Fruit fly (Drosophila melanogaster) whole organism, embryonic: ENCODE data around the gene Ykt6.

Experiments
- Abd-B ChIP-seq: fragments of 200-800 bp; sonication (Bioruptor generic); optimal IDR thresholded peaks from 2 replicates; lab custom pipeline; 2018; ENCODE audit warnings: missing biosample characterization, mild to moderate bottlenecking, missing genetic modification characterization, moderate library complexity
- CG10543 ChIP-seq: fragments of 200-800 bp; sonication (Bioruptor generic); optimal IDR thresholded peaks from 3 replicates; lab custom pipeline; 2017; ENCODE audit warnings: missing biosample characterization, mild to moderate bottlenecking, missing genetic modification characterization, moderate library complexity
- CG10979 ChIP-seq: fragments of 200-800 bp; sonication (Bioruptor generic); optimal IDR thresholded peaks from 2 replicates; lab custom pipeline; 2018; ENCODE audit warnings: missing biosample characterization, mild to moderate bottlenecking, missing genetic modification characterization, moderate library complexity
- CG11695 ChIP-seq: fragments of 200-800 bp; sonication (Bioruptor generic); IDR thresholded peaks from 3 replicates; pipeline ENCODE4 v1.3.6; 2022; ENCODE audit warnings: missing biosample characterization, missing genetic modification characterization
- CG12155 ChIP-seq: fragments of 200-800 bp; sonication (Bioruptor generic); optimal IDR thresholded peaks from 3 replicates; lab custom pipeline; 2016; ENCODE audit warnings: missing biosample characterization, missing genetic modification characterization
- CG13296 ChIP-seq: fragments of 200-800 bp; sonication (Bioruptor generic); optimal IDR thresholded peaks from 3 replicates; lab custom pipeline; 2018; ENCODE audit warnings: missing biosample characterization, mild to moderate bottlenecking, missing genetic modification characterization
- CG14014 ChIP-seq: fragments of 200-800 bp; sonication (Bioruptor generic); IDR thresholded peaks from 2 replicates; pipeline ENCODE4 v1.3.6; 2022; ENCODE audit warnings: missing biosample characterization, missing genetic modification characterization
- CG1603 ChIP-seq: fragments of 200-800 bp; sonication (Bioruptor generic); optimal IDR thresholded peaks from 2 replicates; lab custom pipeline; 2019; ENCODE audit warnings: missing biosample characterization, mild to moderate bottlenecking, missing genetic modification characterization, moderate library complexity
- CG17359 ChIP-seq: fragments of 200-800 bp; sonication (Bioruptor generic); optimal IDR thresholded peaks from 3 replicates; lab custom pipeline; 2018; ENCODE audit warnings: missing biosample characterization, mild to moderate bottlenecking, missing genetic modification characterization, moderate library complexity
- CG17361 ChIP-seq: fragments of 200-800 bp; sonication (Bioruptor generic); IDR thresholded peaks from 3 replicates; pipeline ENCODE4 v1.3.6; 2022; ENCODE audit warnings: missing biosample characterization, missing genetic modification characterization
- CG18619 ChIP-seq: fragments of 200-800 bp; sonication (Bioruptor generic); optimal IDR thresholded peaks from 3 replicates; lab custom pipeline; 2017; ENCODE audit warnings: missing biosample characterization, mild to moderate bottlenecking, missing genetic modification characterization
- CG33557 ChIP-seq: fragments of 200-800 bp; sonication (Bioruptor generic); optimal IDR thresholded peaks from 2 replicates; lab custom pipeline; 2019; ENCODE audit warnings: missing biosample characterization, mild to moderate bottlenecking, missing genetic modification characterization, moderate library complexity
- CG3847 ChIP-seq: fragments of 200-800 bp; sonication (Bioruptor generic); IDR thresholded peaks from 2 replicates; pipeline ENCODE4 v1.3.6; 2022; ENCODE audit warnings: missing biosample characterization, missing genetic modification characterization
- CG5953 ChIP-seq: fragments of 200-800 bp; sonication (Bioruptor generic); IDR thresholded peaks from 2 replicates; pipeline ENCODE4 v1.3.6; 2022; ENCODE audit warnings: missing biosample characterization, missing genetic modification characterization
- CG8290 ChIP-seq, 3 experiments: fragments of 200-800 bp; sonication (Bioruptor generic); optimal IDR thresholded peaks; 2 replicates each; lab custom pipeline; 2016 to 2019; ENCODE audit warnings: missing biosample characterization in 3 of 3, missing genetic modification characterization in 3 of 3, mild to moderate bottlenecking in 2 of 3, moderate library complexity in 1 of 3
- CG9727 ChIP-seq: fragments of 200-800 bp; sonication (Bioruptor generic); optimal IDR thresholded peaks from 3 replicates; lab custom pipeline; 2017; ENCODE audit warnings: missing biosample characterization, mild to moderate bottlenecking, missing genetic modification characterization
- CG9797 ChIP-seq: fragments of 200-800 bp; sonication (Bioruptor generic); optimal IDR thresholded peaks from 3 replicates; lab custom pipeline; 2018; ENCODE audit warnings: missing biosample characterization, mild to moderate bottlenecking, missing genetic modification characterization
- CG9876 ChIP-seq: fragments of 200-800 bp; sonication (Bioruptor generic); optimal IDR thresholded peaks from 2 replicates; lab custom pipeline; 2016; ENCODE audit warnings: missing biosample characterization, missing genetic modification characterization
- Chrac-16 ChIP-seq: fragments of 200-800 bp; sonication (Bioruptor generic); optimal IDR thresholded peaks from 3 replicates; lab custom pipeline; 2016; ENCODE audit warnings: missing biosample characterization, missing genetic modification characterization
- Dbx ChIP-seq: fragments of 200-800 bp; sonication (Bioruptor generic); IDR thresholded peaks from 3 replicates; pipeline ENCODE4 v1.3.6; 2022; ENCODE audit warnings: missing biosample characterization, missing genetic modification characterization
- Doc3 ChIP-seq: fragments of 200-800 bp; sonication (Bioruptor generic); IDR thresholded peaks from 3 replicates; pipeline ENCODE4 v1.3.6; 2022; ENCODE audit warnings: missing biosample characterization, missing genetic modification characterization; ENCODE audit not compliant: partially characterized antibody
- Ets97D ChIP-seq: fragments of 200-800 bp; sonication (Bioruptor generic); optimal IDR thresholded peaks from 3 replicates; lab custom pipeline; 2016; ENCODE audit warnings: missing biosample characterization, missing genetic modification characterization
- HLH54F ChIP-seq: fragments of 200-800 bp; sonication (Bioruptor generic); optimal IDR thresholded peaks from 3 replicates; lab custom pipeline; 2016; ENCODE audit warnings: missing biosample characterization, missing genetic modification characterization
- HmgZ ChIP-seq: fragments of 200-800 bp; sonication (Bioruptor generic); optimal IDR thresholded peaks from 2 replicates; lab custom pipeline; 2018; ENCODE audit warnings: missing biosample characterization, mild to moderate bottlenecking, missing genetic modification characterization
- Hr39 ChIP-seq: fragments of >200 bp; optimal IDR thresholded peaks from 2 replicates; lab custom pipeline; 2017
- Oaz ChIP-seq: fragments of 200-800 bp; sonication (Bioruptor generic); IDR thresholded peaks from 2 replicates; pipeline ENCODE4 v1.3.6; 2022; ENCODE audit warnings: missing biosample characterization, missing genetic modification characterization
- Oli ChIP-seq: fragments of 200-800 bp; sonication (Bioruptor generic); optimal IDR thresholded peaks from 2 replicates; lab custom pipeline; 2018; ENCODE audit warnings: missing biosample characterization, mild to moderate bottlenecking, missing genetic modification characterization, moderate library complexity
- Rfx ChIP-seq: fragments of 200-800 bp; sonication (Bioruptor generic); IDR thresholded peaks from 2 replicates; pipeline ENCODE4 v1.3.6; 2022; ENCODE audit warnings: missing biosample characterization, missing genetic modification characterization
- Ssrp ChIP-seq: fragments of 200-800 bp; sonication (Bioruptor generic); optimal IDR thresholded peaks from 2 replicates; lab custom pipeline; 2018; ENCODE audit warnings: missing biosample characterization, mild to moderate bottlenecking, missing genetic modification characterization, moderate library complexity
- Stat92E ChIP-seq, 3 experiments: fragments of >200 bp in 2 of 3; fragments of 200-800 bp in 1 of 3; sonication (Bioruptor generic) in 1 of 3; optimal IDR thresholded peaks; 2 replicates each; lab custom pipeline; 2017 to 2019; ENCODE audit warnings: missing biosample characterization in 3 of 3, missing genetic modification characterization in 3 of 3, mild to moderate bottlenecking in 1 of 3, moderate library complexity in 1 of 3
- ato ChIP-seq: fragments of 200-800 bp; sonication (Bioruptor generic); IDR thresholded peaks from 2 replicates; pipeline ENCODE4 v1.3.6; 2022; ENCODE audit warnings: missing biosample characterization, missing genetic modification characterization; ENCODE audit not compliant: partially characterized antibody
- bowl ChIP-seq: fragments of 200-800 bp; sonication (Bioruptor generic); IDR thresholded peaks from 2 replicates; pipeline ENCODE4 v1.3.6; 2022; ENCODE audit warnings: missing biosample characterization, missing genetic modification characterization
- dimm ChIP-seq: fragments of 200-800 bp; sonication (Bioruptor generic); IDR thresholded peaks from 2 replicates; pipeline ENCODE4 v1.3.6; 2022; ENCODE audit warnings: missing biosample characterization, missing genetic modification characterization
- fd96Cb ChIP-seq: fragments of 200-800 bp; sonication (Bioruptor generic); optimal IDR thresholded peaks from 2 replicates; lab custom pipeline; 2018; ENCODE audit warnings: missing biosample characterization, mild to moderate bottlenecking, missing genetic modification characterization, moderate library complexity
- gsb-n ChIP-seq: fragments of 200-800 bp; sonication (Bioruptor generic); optimal IDR thresholded peaks from 3 replicates; lab custom pipeline; 2018; ENCODE audit warnings: missing biosample characterization, mild to moderate bottlenecking, missing genetic modification characterization
- insv ChIP-seq, 2 experiments: fragments of 200-800 bp; sonication (Bioruptor generic); optimal IDR thresholded peaks; 3 replicates each; lab custom pipeline; 2016 to 2018; ENCODE audit warnings: missing biosample characterization in 2 of 2, missing genetic modification characterization in 2 of 2
- inv ChIP-seq: fragments of 200-800 bp; sonication (Bioruptor generic); IDR thresholded peaks from 2 replicates; pipeline ENCODE4 v1.3.6; 2022; ENCODE audit warnings: missing biosample characterization, missing genetic modification characterization; ENCODE audit not compliant: partially characterized antibody
- jing ChIP-seq: fragments of 200-800 bp; sonication (Bioruptor generic); optimal IDR thresholded peaks from 2 replicates; lab custom pipeline; 2018; ENCODE audit warnings: missing biosample characterization, mild to moderate bottlenecking, missing genetic modification characterization
- lilli ChIP-seq: fragments of 200-800 bp; sonication (Bioruptor generic); optimal IDR thresholded peaks from 3 replicates; lab custom pipeline; 2016; ENCODE audit warnings: missing biosample characterization, missing genetic modification characterization
- lola ChIP-seq, 3 experiments: fragments of >200 bp in 2 of 3; fragments of 200-800 bp in 1 of 3; sonication (Bioruptor generic) in 1 of 3; optimal IDR thresholded peaks; 2 replicates each; lab custom pipeline; 2017 to 2019; ENCODE audit warnings: missing biosample characterization in 3 of 3, missing genetic modification characterization in 3 of 3, mild to moderate bottlenecking in 1 of 3, moderate library complexity in 1 of 3
- onecut ChIP-seq: fragments of 200-800 bp; sonication (Bioruptor generic); IDR thresholded peaks from 2 replicates; pipeline ENCODE4 v1.3.6; 2022; ENCODE audit warnings: missing biosample characterization, missing genetic modification characterization
- pan ChIP-seq, 4 experiments: fragments of >200 bp in 3 of 4; fragments of 200-800 bp in 1 of 4; sonication (Bioruptor generic) in 1 of 4; optimal IDR thresholded peaks in 3 of 4; IDR thresholded peaks in 1 of 4; 2 replicates each; pipeline versions ENCODE4 v1.3.6 to Lab custom; 2017 to 2022; ENCODE audit warnings: missing biosample characterization in 2 of 4, missing genetic modification characterization in 2 of 4, mixed read lengths in 1 of 4
- pnt ChIP-seq: fragments of 200-800 bp; sonication (Bioruptor generic); optimal IDR thresholded peaks from 3 replicates; lab custom pipeline; 2016; ENCODE audit warnings: missing biosample characterization, missing genetic modification characterization
- pum ChIP-seq: fragments of 200-800 bp; sonication (Bioruptor generic); optimal IDR thresholded peaks from 2 replicates; lab custom pipeline; 2016; ENCODE audit warnings: missing biosample characterization, missing genetic modification characterization
- run ChIP-seq: fragments of 200-800 bp; sonication (Bioruptor generic); optimal IDR thresholded peaks from 3 replicates; lab custom pipeline; 2018; ENCODE audit warnings: missing biosample characterization, mild to moderate bottlenecking, missing genetic modification characterization
- sens ChIP-seq: fragments of 200-800 bp; sonication (Bioruptor generic); peaks from one replicate; lab custom pipeline; 2016; ENCODE audit warnings: missing biosample characterization, missing genetic modification characterization
- slbo ChIP-seq: fragments of 200-800 bp; sonication (Bioruptor generic); IDR thresholded peaks from 2 replicates; pipeline ENCODE4 v1.3.6; 2022; ENCODE audit warnings: missing biosample characterization, missing genetic modification characterization
- twi ChIP-seq: fragments of 200-800 bp; optimal IDR thresholded peaks from 2 replicates; lab custom pipeline; 2019; ENCODE audit warnings: missing biosample characterization, mild to moderate bottlenecking, missing genetic modification characterization, moderate library complexity
- wek ChIP-seq: fragments of 200-800 bp; sonication (Bioruptor generic); optimal IDR thresholded peaks from 3 replicates; lab custom pipeline; 2018; ENCODE audit warnings: missing biosample characterization, mild to moderate bottlenecking, missing genetic modification characterization, moderate library complexity

The Ykt6 gene

dm6 chrX:7970396-7970795 lies 50.2 kb downstream of the Ykt6 start (continued):
- peak in 1 of 3 experiments; percentile 33 for TF ChIP-seq lola (GFP tag; optimal IDR thresholded peaks at IDR 0.05; lab: Kevin White, UChicago)
- TF ChIP-seq CG5953: no peak
- TF ChIP-seq CG3847 (GFP tag; lab: Robert Waterston, UW): 0 out of 2 replicates have a peak, but pooled peaks have one; percentile 18
- TF ChIP-seq slbo: peak; percentile 41; the same call in 1 of the 2 replicates
- peak; percentile 44 for TF ChIP-seq CG18619
- TF ChIP-seq Hr39 (lab: Kevin White, UChicago): no peak
- peak; percentile 90 for TF ChIP-seq sens (GFP tag; lab: Kevin White, UChicago)
- TF ChIP-seq HmgZ: peak; percentile 30
- no peak for TF ChIP-seq dimm (GFP tag; lab: Robert Waterston, UW)
- peak; percentile 28; the same call in 1 of the 2 replicates for TF ChIP-seq inv (GFP tag; lab: Robert Waterston, UW)
- TF ChIP-seq bowl (GFP tag; lab: Robert Waterston, UW): no peak
- TF ChIP-seq Stat92E (GFP tag; optimal IDR thresholded peaks at IDR 0.05; lab: Kevin White, UChicago): no peak
- peak; percentile 14 for TF ChIP-seq gsb-n (tag; lab: Kevin White, UChicago)
- peak; percentile 17 for TF ChIP-seq pum (GFP tag; lab: Kevin White, UChicago)
- TF ChIP-seq Doc3 (GFP tag; lab: Robert Waterston, UW): peak; percentile 67
- no peak for TF ChIP-seq Ets97D (GFP tag; lab: Kevin White, UChicago)
- TF ChIP-seq pnt (GFP tag; lab: Kevin White, UChicago): peak; percentile 9
- no peak for TF ChIP-seq ato (GFP tag; lab: Robert Waterston, UW)
- no peak for TF ChIP-seq twi (tag; lab: Kevin White, UChicago)
- peak; percentile 49; the same call in 1 of the 3 replicates for TF ChIP-seq Dbx (GFP tag; lab: Robert Waterston, UW)
- TF ChIP-seq insv (GFP tag; optimal IDR thresholded peaks at IDR 0.05; lab: Kevin White, UChicago): no peak
- TF ChIP-seq Chrac-16 (GFP tag; lab: Kevin White, UChicago): no peak
- TF ChIP-seq CG9797: no peak
- peak; percentile 47 for TF ChIP-seq fd96Cb
- peak; percentile 8 for TF ChIP-seq CG12155 (GFP tag; lab: Kevin White, UChicago)
- TF ChIP-seq Oaz (GFP tag; lab: Robert Waterston, UW): no peak
- TF ChIP-seq HLH54F (GFP tag; lab: Kevin White, UChicago): peak; percentile 37
- TF ChIP-seq CG10979 (tag; lab: Kevin White, UChicago): peak; percentile 49
- peak; percentile 53 for TF ChIP-seq CG9727 (GFP tag; lab: Kevin White, UChicago)
- peak; percentile 43 for TF ChIP-seq Abd-B (GFP tag; lab: Kevin White, UChicago)
- peak; percentile 47 for TF ChIP-seq CG13296 (GFP tag; lab: Kevin White, UChicago)
- TF ChIP-seq Oli (tag; lab: Kevin White, UChicago): peak; percentile 60
- TF ChIP-seq run (tag; lab: Kevin White, UChicago): no peak
- peak; percentile 63 for TF ChIP-seq CG17359 (tag; lab: Kevin White, UChicago)
- TF ChIP-seq CG11695 (GFP tag; lab: Robert Waterston, UW): no peak
- no peak for TF ChIP-seq wek (GFP tag; lab: Kevin White, UChicago)
- no peak for TF ChIP-seq pan (optimal IDR thresholded peaks at IDR 0.05; lab: Kevin White, UChicago)
- peak in 1 of 2 experiments; percentile 33 for TF ChIP-seq pan (GFP tag; optimal IDR thresholded peaks at IDR 0.05 in 1 of 2, IDR thresholded peaks at IDR 0.05 in 1 of 2)
- TF ChIP-seq CG17361 (GFP tag; lab: Robert Waterston, UW): peak; percentile 62; the same call in 1 of the 3 replicates
- no peak for TF ChIP-seq CG8290 (GFP tag; optimal IDR thresholded peaks at IDR 0.05; lab: Kevin White, UChicago)
- TF ChIP-seq CG8290 (tag; optimal IDR thresholded peaks at IDR 0.05; lab: Kevin White, UChicago): peak in 1 of 2 experiments; percentile 9
- TF ChIP-seq CG10543: peak; percentile 33
- peak; percentile 68 for TF ChIP-seq lilli
- TF ChIP-seq jing (GFP tag; lab: Kevin White, UChicago): peak; percentile 8
- peak; percentile 37 for TF ChIP-seq Ssrp (tag; lab: Kevin White, UChicago)
- TF ChIP-seq CG9876 (GFP tag; lab: Kevin White, UChicago): no peak
- TF ChIP-seq CG33557 (GFP tag; lab: Kevin White, UChicago): peak; percentile 7
- peak; percentile 54 for TF ChIP-seq Rfx
- TF ChIP-seq onecut (GFP tag; lab: Robert Waterston, UW): peak; percentile 48
- TF ChIP-seq CG1603 (tag; lab: Kevin White, UChicago): peak; percentile 39
- 0 out of 2 replicates have a peak, but pooled peaks have one; percentile 25 for TF ChIP-seq CG14014 (GFP tag; lab: Robert Waterston, UW)
